Worm (Caenorhabditis elegans) whole organism, L4 larva: ENCODE measurements around the gene F53F4.12.

Experiments used
- T20F7.1 ChIP-seq: fragments of 200-800 bp; sonication (Bioruptor generic); optimal IDR thresholded peaks from 2 replicates; lab custom pipeline; 2018; ENCODE audit warnings: mild to moderate bottlenecking, missing genetic modification characterization, missing compliant biosample characterization
- daf-12 ChIP-seq: fragments of 150-350 bp; optimal IDR thresholded peaks from 2 replicates; lab custom pipeline; 2014; ENCODE audit warnings: missing biosample characterization, missing genetic modification reagents, missing genetic modification characterization
- dpl-1 ChIP-seq: fragments of 150-350 bp; optimal IDR thresholded peaks from 2 replicates; lab custom pipeline; 2014; ENCODE audit warnings: missing biosample characterization, missing genetic modification reagents, missing genetic modification characterization
- mes-2 ChIP-seq: sonication (generic microtip); optimal IDR thresholded peaks from 2 replicates; lab custom pipeline; 2016; ENCODE audit warnings: missing genotype, mild to moderate bottlenecking, missing genetic modification characterization, missing compliant biosample characterization; ENCODE audit not compliant: poor library complexity, severe bottlenecking
- nhr-6 ChIP-seq: fragments of 150-350 bp; optimal IDR thresholded peaks from 2 replicates; lab custom pipeline; 2014; ENCODE audit warnings: missing biosample characterization, missing genetic modification characterization
- pqm-1 ChIP-seq: sonication (generic microtip); optimal IDR thresholded peaks from 2 replicates; lab custom pipeline; 2017; ENCODE audit warnings: missing biosample characterization, missing genetic modification characterization
- sdz-12 ChIP-seq: fragments of 200-800 bp; sonication (Bioruptor generic); optimal IDR thresholded peaks from 2 replicates; lab custom pipeline; 2018; ENCODE audit warnings: mild to moderate bottlenecking, missing genetic modification characterization, missing compliant biosample characterization
- snpc-4 ChIP-seq: fragments of 150-350 bp; optimal IDR thresholded peaks from 2 replicates; lab custom pipeline; 2014; ENCODE audit warnings: missing biosample characterization, missing genetic modification characterization
- tra-1 ChIP-seq: fragments of 200-800 bp; sonication (Bioruptor generic); IDR thresholded peaks from 2 replicates; pipeline ENCODE4 v1.3.6; 2022; ENCODE audit warnings: missing genetic modification reagents, missing genetic modification characterization, missing compliant biosample characterization
- zag-1 ChIP-seq: fragments of 150-350 bp; optimal IDR thresholded peaks from 2 replicates; lab custom pipeline; 2014; ENCODE audit warnings: missing biosample characterization, missing genetic modification characterization

- no peak for TF ChIP-seq tra-1 (GFP tag; lab: Robert Waterston, UW)
- TF ChIP-seq pqm-1 (tag; lab: Kevin White, UChicago) = no peak
- TF ChIP-seq T20F7.1 (GFP tag; lab: Kevin White, UChicago) = no peak
- TF ChIP-seq dpl-1 (GFP tag; lab: Kevin White, UChicago) = no peak
- no peak for TF ChIP-seq mes-2
- no peak for TF ChIP-seq sdz-12 (GFP tag; lab: Kevin White, UChicago)
- no peak for TF ChIP-seq nhr-6
- TF ChIP-seq zag-1 (tag; lab: Kevin White, UChicago) = no peak
- TF ChIP-seq snpc-4 (tag; lab: Kevin White, UChicago) = no peak
- TF ChIP-seq daf-12 (tag; lab: Kevin White, UChicago) = no peak
Measured at ce11 chrV:13666460-13666859, 40.6 kb downstream of the F53F4.12 start.
